Fruit fly (Drosophila melanogaster): Measurements from ENCODE around the gene Bgb.

The Bgb gene

DNA sequence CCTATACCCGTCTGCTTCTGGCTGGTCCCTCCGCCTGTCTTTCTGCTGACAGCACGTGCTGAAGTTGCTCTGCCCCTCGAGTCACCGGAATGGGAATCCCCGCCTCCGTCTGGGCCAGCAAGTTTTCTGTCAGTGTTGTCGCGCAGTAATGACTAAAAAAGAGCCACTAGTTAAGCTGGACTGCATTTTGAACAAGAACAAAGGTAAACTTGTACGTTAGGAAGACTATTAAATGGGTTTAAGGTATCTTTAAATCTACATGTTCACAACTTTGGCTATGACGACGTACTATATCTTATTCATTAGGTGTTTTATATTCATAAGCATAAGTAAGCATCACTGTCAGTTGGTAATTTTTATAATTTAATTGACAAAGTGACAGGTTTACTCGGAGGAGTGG, 39.9 kb downstream of the Bgb start:
- TF ChIP-seq Dll (optimal IDR thresholded peaks at IDR 0.05) = no peak
- no peak for TF ChIP-seq CG8478 (optimal IDR thresholded peaks at IDR 0.05)
- TF ChIP-seq usp (GFP tag; optimal IDR thresholded peaks at IDR 0.05) = no peak

DNA sequence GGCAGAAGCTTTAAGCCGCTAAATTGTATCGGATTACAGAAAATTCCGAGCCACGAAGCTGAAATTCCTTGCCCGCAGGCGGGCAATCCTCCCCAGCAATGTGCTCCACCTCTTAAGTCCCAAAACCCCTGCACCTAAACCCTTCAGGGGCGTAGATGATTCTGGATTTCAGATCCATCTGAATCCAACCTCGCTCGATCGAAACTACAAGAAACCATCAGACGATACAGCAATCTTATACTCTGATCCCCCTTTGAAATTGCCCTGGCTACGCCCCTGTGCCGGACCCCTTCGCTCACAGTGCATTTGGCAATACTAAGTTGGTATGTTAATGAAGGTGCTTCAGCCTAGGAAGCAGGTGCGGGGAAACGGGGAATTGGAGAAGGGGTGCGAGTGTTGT, 43.6 kb downstream of the Bgb start:
- no peak for TF ChIP-seq psq (optimal IDR thresholded peaks at IDR 0.05)
- TF ChIP-seq pan (optimal IDR thresholded peaks at IDR 0.05) = no peak
- TF ChIP-seq EcR (GFP tag; optimal IDR thresholded peaks at IDR 0.05) = no peak
- TF ChIP-seq CG8478 (optimal IDR thresholded peaks at IDR 0.05) = no peak
- TF ChIP-seq usp (GFP tag; optimal IDR thresholded peaks at IDR 0.05) = no peak
- TF ChIP-seq Dll (optimal IDR thresholded peaks at IDR 0.05) = no peak

DNA sequence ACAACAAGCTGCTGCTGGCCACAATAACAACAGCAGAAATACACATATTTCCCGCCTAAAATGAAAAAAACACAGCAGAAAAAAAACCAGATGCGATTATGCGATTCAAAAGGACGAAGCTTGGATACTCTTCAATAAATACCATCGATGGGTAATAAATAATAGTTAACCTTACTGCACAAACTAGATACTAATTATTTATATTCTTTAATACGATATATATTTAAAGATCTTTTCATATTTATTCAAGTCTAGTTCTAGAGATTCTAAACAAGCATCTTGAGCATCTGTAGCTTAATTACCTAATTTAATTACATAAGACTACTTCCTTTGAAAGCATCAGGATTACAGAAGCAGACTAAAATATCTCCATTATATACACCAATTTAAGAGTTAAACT, 48.6 kb downstream of the Bgb start:
- TF ChIP-seq Dll (optimal IDR thresholded peaks at IDR 0.05) (no peak), CG8478 (optimal IDR thresholded peaks at IDR 0.05) (no peak), pan (optimal IDR thresholded peaks at IDR 0.05) (no peak), usp (GFP tag; optimal IDR thresholded peaks at IDR 0.05) (no peak), psq (optimal IDR thresholded peaks at IDR 0.05) (no peak), EcR (GFP tag; optimal IDR thresholded peaks at IDR 0.05) (no peak)

DNA sequence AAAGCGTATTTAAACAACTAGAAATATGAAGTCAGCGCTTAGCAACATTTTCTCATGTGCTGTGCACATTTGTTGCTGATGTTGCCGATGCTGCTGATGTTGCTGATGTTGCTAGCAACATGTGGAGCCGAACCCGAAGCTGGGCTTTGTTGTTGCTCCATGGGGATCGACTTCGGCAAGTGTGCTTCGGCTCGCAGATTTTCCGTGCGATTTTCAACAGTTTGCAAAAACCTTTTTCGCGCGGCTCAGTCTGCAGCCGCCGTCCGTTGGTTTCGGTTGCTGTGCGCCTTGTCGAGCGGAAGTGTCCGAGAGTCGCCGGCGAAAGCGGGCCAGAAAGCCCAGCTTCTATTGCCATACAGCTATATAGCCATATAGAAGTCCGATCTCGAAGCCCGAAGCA, 49.1 kb downstream of the Bgb start:
- no peak for TF ChIP-seq EcR (GFP tag; optimal IDR thresholded peaks at IDR 0.05)
